Fruit fly (Drosophila melanogaster): ENCODE results near the gene Vps33B.

Gene Vps33B

dm6 chr3R:25489116-25489515 is 15.8 kb downstream of the Vps33B start:
- TF ChIP-seq CG16815 (GFP tag; optimal IDR thresholded peaks at IDR 0.05) (no peak), CG6689 (GFP tag; IDR thresholded peaks at IDR 0.05) (peak; percentile 62), az2 (GFP tag; optimal IDR thresholded peaks at IDR 0.05) (peak; percentile 33), CG31224 (GFP tag; IDR thresholded peaks at IDR 0.05) (0 out of 2 replicates have a peak, but pooled peaks have one; percentile 7), Myb (GFP tag; optimal IDR thresholded peaks at IDR 0.05) (no peak), shn (GFP tag; optimal IDR thresholded peaks at IDR 0.05) (no peak), tin (GFP tag; optimal IDR thresholded peaks at IDR 0.05) (peak; percentile 59), Neu2 (GFP tag; optimal IDR thresholded peaks at IDR 0.05; ENCODE audit: borderline replicate concordance) (no peak), Usf (GFP tag; optimal IDR thresholded peaks at IDR 0.05) (no peak), slp2 (GFP tag; optimal IDR thresholded peaks at IDR 0.05) (no peak), E2f1 (GFP tag; IDR thresholded peaks at IDR 0.05) (peak; percentile 45; the same call in 1 of the 2 replicates), CoRest (tag; optimal IDR thresholded peaks at IDR 0.05) (peak; percentile 36), gce (GFP tag; IDR thresholded peaks at IDR 0.05) (no peak), CG32772 (GFP tag; IDR thresholded peaks at IDR 0.05) (peak; percentile 48; the same call in 1 of the 2 replicates), Fer3 (tag; optimal IDR thresholded peaks at IDR 0.05) (peak; percentile 52), Abd-B (GFP tag; optimal IDR thresholded peaks at IDR 0.05) (peak; percentile 51), br (optimal IDR thresholded peaks at IDR 0.05) (no peak), CG7928 (GFP tag; optimal IDR thresholded peaks at IDR 0.05) (no peak), CG6272 (GFP tag; IDR thresholded peaks at IDR 0.05) (no peak), Doc2 (GFP tag; IDR thresholded peaks at IDR 0.05) (no peak), da (GFP tag; optimal IDR thresholded peaks at IDR 0.05) (no peak), knrl (GFP tag; IDR thresholded peaks at IDR 0.05; ENCODE audit: partially characterized antibody) (no peak), abd-A (tag; optimal IDR thresholded peaks at IDR 0.05) (no peak), otp (GFP tag; IDR thresholded peaks at IDR 0.05) (no peak), CG1792 (GFP tag; optimal IDR thresholded peaks at IDR 0.05) (no peak), Hand (GFP tag; optimal IDR thresholded peaks at IDR 0.05) (no peak), CG9817 (tag; optimal IDR thresholded peaks at IDR 0.05) (peak; percentile 18), Gug (GFP tag; IDR thresholded peaks at IDR 0.05) (peak; percentile 28; the same call in 1 of the 4 replicates), ind (GFP tag; optimal IDR thresholded peaks at IDR 0.05) (peak; percentile 48), eve (GFP tag; optimal IDR thresholded peaks at IDR 0.05) (no peak), schlank (tag; optimal IDR thresholded peaks at IDR 0.05) (no peak), peb (GFP tag; IDR thresholded peaks at IDR 0.05) (no peak), CG34224 (GFP tag; IDR thresholded peaks at IDR 0.05; ENCODE audit: partially characterized antibody) (no peak), CG8388 (GFP tag; optimal IDR thresholded peaks at IDR 0.05) (peak; percentile 58), org-1 (GFP tag; optimal IDR thresholded peaks at IDR 0.05) (peak; percentile 35), pfk (GFP tag; optimal IDR thresholded peaks at IDR 0.05) (no peak), Atf-2 (GFP tag; optimal IDR thresholded peaks at IDR 0.05) (no peak), CG8924 (tag; optimal IDR thresholded peaks at IDR 0.05) (peak; percentile 68), lbe (GFP tag; optimal IDR thresholded peaks at IDR 0.05) (peak; percentile 39), Tbp (GFP tag; optimal IDR thresholded peaks at IDR 0.05) (no peak), CG30020 (tag; optimal IDR thresholded peaks at IDR 0.05) (no peak), Asciz (GFP tag; optimal IDR thresholded peaks at IDR 0.05) (peak; percentile 67), Aef1 (GFP tag; IDR thresholded peaks at IDR 0.05) (peak; percentile 52; the same call in 2 of the 3 replicates), chif (GFP tag; optimal IDR thresholded peaks at IDR 0.05) (no peak), CG10543 (GFP tag; optimal IDR thresholded peaks at IDR 0.05) (peak; percentile 61), CG4617 (GFP tag; optimal IDR thresholded peaks at IDR 0.05; ENCODE audit: borderline replicate concordance) (no peak), cas (GFP tag; IDR thresholded peaks at IDR 0.05) (no peak), CG13624 (GFP tag; optimal IDR thresholded peaks at IDR 0.05) (no peak), Scr (GFP tag; IDR thresholded peaks at IDR 0.05; ENCODE audit: partially characterized antibody) (no peak), CG12299 (tag; optimal IDR thresholded peaks at IDR 0.05) (peak; percentile 16), Dll (GFP tag; IDR thresholded peaks at IDR 0.05; ENCODE audit: partially characterized antibody) (no peak), CG31388 (GFP tag; optimal IDR thresholded peaks at IDR 0.05) (no peak)
